Worm (Caenorhabditis elegans) whole organism, dauer: ENCODE results near the gene C16A3.2.

Source experiments
- unc-62 ChIP-seq: sonication (generic microtip); optimal IDR thresholded peaks from 2 replicates; lab custom pipeline; 2017; ENCODE audit warnings: missing biosample characterization, missing genetic modification reagents, missing genetic modification characterization

The C16A3.2 gene

DNA sequence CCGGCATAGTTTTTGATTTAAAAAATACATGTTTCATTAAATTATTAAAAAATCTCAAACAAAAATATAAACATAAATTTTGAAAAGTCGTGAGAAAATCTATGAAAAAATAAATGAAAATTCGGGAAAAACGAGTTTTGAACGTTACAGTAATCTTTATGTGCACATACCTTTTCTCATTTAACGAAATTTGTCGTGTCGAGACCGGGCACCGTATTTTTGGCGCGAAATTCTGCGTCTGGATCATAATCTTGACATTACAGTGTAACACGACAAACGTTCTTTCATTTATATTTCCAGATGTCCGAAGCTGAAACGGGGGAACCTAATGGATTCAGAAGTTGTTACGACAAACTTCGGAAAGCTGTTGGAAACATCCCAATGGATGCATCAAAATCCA, at the start of gene C16A3.2:
Gene C16A3.2 (plus strand): TSS at position 301 of the 400 bp plus-strand sequence.
- no peak for TF ChIP-seq unc-62 (GFP tag; lab: Kevin White, UChicago)

- no peak for TF ChIP-seq unc-62 (GFP tag; lab: Kevin White, UChicago)
Observed at ce11 chrIII:6339919-6340434, 49.7 kb upstream of the C16A3.2 start, which contains the start of gene let-767. let-767 (minus strand) TSS chrIII:6339969.

ce11 chrIII:6341878-6342453, 47.7 kb upstream of the C16A3.2 start, which contains the start of gene rpn-13:
rpn-13 (minus strand) TSS chrIII:6341928.
- no peak for TF ChIP-seq unc-62 (GFP tag; lab: Kevin White, UChicago)

ce11 chrIII:6343229-6343628, 46.4 kb upstream of the C16A3.2 start, which contains the start of gene C56G2.9:
C56G2.9 (minus strand) TSS chrIII:6343329.
- no peak for TF ChIP-seq unc-62 (GFP tag; lab: Kevin White, UChicago)

DNA sequence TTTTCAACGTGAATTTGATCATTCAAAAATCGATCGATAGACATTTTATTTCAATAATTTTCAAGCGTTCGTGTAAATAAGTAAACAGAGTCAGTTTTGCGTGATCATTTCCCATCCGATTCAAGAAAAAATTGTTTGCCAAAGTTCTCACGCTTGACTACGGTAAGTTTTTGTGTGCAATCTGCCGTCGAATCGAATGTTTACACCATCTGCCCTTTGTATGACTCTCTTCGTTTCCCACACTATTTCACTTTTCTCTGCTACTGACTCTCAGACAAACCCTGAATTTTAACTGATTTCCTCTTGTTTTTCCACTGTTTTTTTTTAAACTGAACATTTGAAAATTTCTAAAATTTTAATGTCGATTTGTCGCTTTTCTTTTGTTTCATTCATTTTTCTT, 44.9 kb upstream of the C16A3.2 start:
- no peak for TF ChIP-seq unc-62 (GFP tag; lab: Kevin White, UChicago)

ce11 chrIII:6345968-6346498, 43.6 kb upstream of the C16A3.2 start, which contains the start of the genes trmt-10C.2 and C56G2.22:
trmt-10C.2 (plus strand) TSS chrIII:6346281.
C56G2.22 (plus strand) TSS chrIII:6346448.
- no peak for TF ChIP-seq unc-62 (GFP tag; lab: Kevin White, UChicago)

DNA sequence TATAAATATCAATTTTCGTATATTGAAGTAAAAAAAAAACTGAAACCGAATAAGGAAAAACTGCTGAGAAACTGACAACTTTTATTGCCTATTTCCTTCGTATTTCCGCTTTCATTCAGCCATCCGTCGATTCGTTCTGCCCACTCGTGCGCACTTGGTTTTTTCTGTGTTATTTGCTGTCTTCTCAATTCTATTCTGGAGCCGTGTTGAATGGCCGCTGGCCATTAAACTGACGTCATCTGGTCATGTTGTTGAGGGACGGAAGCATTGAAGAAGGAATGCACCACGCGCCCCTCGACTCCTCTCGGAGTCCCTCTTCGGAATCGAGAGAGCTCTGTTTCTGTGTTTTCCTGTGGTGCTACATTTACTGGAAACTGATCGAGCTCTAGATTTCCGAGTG, 41.1 kb upstream of the C16A3.2 start:
- no peak for TF ChIP-seq unc-62 (GFP tag; lab: Kevin White, UChicago)

ce11 chrIII:6350424-6350823, 39.2 kb upstream of the C16A3.2 start:
- no peak for TF ChIP-seq unc-62 (GFP tag; lab: Kevin White, UChicago)

DNA sequence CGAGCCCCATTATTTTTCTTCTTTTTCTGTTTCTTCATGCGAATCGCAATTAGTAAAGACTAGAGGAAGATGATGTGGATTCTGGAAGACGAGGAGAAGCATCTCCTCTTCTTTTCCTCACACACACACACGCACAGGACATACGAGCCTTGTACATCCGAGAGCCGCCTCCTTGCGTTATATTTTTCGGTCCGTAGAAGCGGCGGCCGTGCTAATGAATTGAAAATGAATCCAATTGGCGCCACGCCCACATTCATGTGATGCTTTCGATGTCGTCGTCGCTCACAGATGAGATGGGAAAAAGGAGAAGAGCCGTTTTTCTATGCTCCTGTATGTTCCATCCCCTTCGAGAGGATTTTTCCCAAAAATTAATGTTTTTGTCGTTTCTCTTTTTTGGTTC, 38.2 kb upstream of the C16A3.2 start:
- TF ChIP-seq unc-62 (GFP tag; lab: Kevin White, UChicago), result no peak

DNA sequence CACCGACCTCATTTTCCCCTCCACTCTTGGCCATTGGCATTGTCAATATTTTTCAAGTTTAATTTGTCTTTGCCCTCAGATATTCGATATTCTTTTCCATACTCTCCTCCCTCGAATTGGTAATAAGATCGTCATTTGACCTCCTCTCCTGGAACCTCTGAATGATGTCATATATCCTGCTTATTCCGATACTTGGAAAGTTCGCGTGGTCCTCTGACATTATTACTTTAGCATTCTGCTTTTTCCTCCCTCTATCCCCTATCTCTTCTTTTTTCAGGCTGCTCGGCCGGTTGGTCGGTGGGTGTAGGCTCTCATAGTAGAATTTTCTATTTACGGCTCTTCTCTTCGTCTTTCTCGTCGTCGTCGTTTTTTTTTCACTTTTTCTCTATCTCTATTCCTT, 37.2 kb upstream of the C16A3.2 start:
- TF ChIP-seq unc-62 (GFP tag; lab: Kevin White, UChicago), result no peak

- no peak for TF ChIP-seq unc-62 (GFP tag; lab: Kevin White, UChicago)
Observed at ce11 chrIII:6353084-6353483, 36.5 kb upstream of the C16A3.2 start, which contains the start of gene akap-1. akap-1 (plus strand) TSS chrIII:6353384.

DNA sequence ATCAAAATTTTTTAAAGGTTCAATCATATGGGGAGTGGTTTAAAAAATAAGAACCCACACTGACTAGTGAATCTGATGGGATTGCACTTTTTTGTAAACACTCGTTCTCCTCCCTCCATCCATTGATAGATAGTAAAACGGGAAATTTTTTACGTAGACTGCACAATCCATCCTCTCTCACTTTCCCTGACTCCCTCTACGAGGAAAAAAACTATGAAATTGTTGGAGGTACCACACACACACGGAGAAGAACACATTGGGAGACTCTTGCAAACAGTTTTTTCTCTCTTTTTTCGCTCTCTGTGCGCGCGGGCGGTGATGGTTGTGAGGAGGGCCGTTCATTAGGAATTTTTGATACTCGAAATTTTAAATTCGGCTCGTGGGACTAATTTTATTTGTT, 34.3 kb upstream of the C16A3.2 start:
- TF ChIP-seq unc-62 (GFP tag; lab: Kevin White, UChicago), result no peak

ce11 chrIII:6356007-6356406, 33.6 kb upstream of the C16A3.2 start:
- TF ChIP-seq unc-62 (GFP tag; lab: Kevin White, UChicago), result no peak

DNA sequence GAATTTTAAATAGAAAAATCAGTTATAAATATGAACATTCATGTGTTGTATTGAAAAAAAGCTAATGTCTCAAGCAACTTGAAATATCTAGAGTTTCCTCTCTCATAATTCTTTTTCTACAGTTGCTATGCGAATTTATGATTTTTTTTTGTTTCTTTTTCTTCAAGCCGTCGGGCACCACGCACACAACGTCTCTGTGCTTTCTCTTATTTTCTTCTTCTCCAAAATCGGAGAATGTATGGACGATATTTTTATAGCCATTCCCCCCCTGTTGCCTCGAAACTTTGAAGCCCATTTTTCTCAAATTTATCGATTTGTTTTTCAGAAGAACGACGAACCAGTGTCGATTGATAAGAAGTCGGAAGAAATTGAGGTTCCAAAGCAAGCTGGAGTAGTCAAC, 32.9 kb upstream of the C16A3.2 start:
- TF ChIP-seq unc-62 (GFP tag; lab: Kevin White, UChicago), result no peak

- TF ChIP-seq unc-62 (GFP tag; lab: Kevin White, UChicago), result no peak
Observed at ce11 chrIII:6358704-6359103, 30.9 kb upstream of the C16A3.2 start.

DNA sequence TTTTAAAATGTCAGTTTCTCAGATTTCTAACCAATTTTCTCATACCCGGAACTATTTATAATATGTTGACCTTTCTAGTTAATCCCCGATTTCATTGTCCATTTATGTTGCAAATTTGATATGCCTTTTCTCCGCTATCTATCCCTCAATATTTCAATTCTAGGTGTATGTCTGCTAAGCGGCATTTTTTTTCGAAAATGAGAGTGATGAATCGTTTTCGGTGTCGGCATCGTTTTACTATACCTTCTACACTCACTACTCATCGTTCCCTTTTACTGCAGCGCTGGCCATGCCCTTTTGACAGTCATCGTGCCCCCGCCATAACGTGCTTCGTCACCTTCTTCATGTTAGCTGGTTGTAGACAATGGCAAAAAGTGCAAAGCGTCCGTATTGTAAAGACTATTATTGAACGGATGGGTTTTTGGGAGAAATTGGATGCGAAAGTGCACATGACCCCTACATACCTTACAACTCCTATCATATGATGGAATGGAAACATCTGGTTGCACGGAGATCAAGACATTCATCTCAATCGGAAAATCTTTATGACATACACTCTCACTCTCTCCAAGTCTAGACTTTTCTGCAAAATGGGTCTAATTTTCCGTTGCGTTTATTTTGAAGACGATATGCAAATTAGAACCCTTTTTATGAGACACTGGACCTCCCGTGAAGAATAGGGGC, 30.3 kb upstream of the C16A3.2 start:
- no peak for TF ChIP-seq unc-62 (GFP tag; lab: Kevin White, UChicago)
